Fruit fly (Drosophila melanogaster): ENCODE measurements around the gene CG6770.

The CG6770 gene

dm6 chr2L:12010877-12011666, 34.8 kb downstream of the CG6770 start (continued):
- TF ChIP-seq HmgD (GFP tag; optimal IDR thresholded peaks at IDR 0.05) = no peak
- TF ChIP-seq CG8388 (GFP tag; optimal IDR thresholded peaks at IDR 0.05) = peak; percentile 80
- peak; percentile 86 for TF ChIP-seq Hsf (GFP tag; optimal IDR thresholded peaks at IDR 0.05)
- TF ChIP-seq Atf-2 (GFP tag; optimal IDR thresholded peaks at IDR 0.05) = peak; percentile 47
- peak; percentile 80 for TF ChIP-seq ewg (GFP tag; optimal IDR thresholded peaks at IDR 0.05)
- TF ChIP-seq CG11560 (tag; IDR thresholded peaks at IDR 0.05) = no peak
- peak; percentile 76 for TF ChIP-seq CG12071 (GFP tag; optimal IDR thresholded peaks at IDR 0.05)
- peak; percentile 80 for TF ChIP-seq CG10431 (GFP tag; optimal IDR thresholded peaks at IDR 0.05)
- TF ChIP-seq CG13775 (GFP tag; optimal IDR thresholded peaks at IDR 0.05) = peak; percentile 87
- no peak for TF ChIP-seq Dll (GFP tag; IDR thresholded peaks at IDR 0.05; ENCODE audit: partially characterized antibody)
- no peak for TF ChIP-seq Awh (GFP tag; IDR thresholded peaks at IDR 0.05)
- peak; percentile 36 for TF ChIP-seq CG15073 (GFP tag; optimal IDR thresholded peaks at IDR 0.05)
- peak; percentile 67 for TF ChIP-seq CG2202 (tag; optimal IDR thresholded peaks at IDR 0.05)
- TF ChIP-seq CG16863 (GFP tag; optimal IDR thresholded peaks at IDR 0.05) = peak; percentile 74
- TF ChIP-seq psq (GFP tag; optimal IDR thresholded peaks at IDR 0.05) = no peak
- TF ChIP-seq HLH3B (GFP tag; IDR thresholded peaks at IDR 0.05) = no peak
- TF ChIP-seq CG8944 (GFP tag; optimal IDR thresholded peaks at IDR 0.05) = peak; percentile 59
- TF ChIP-seq bigmax (GFP tag; optimal IDR thresholded peaks at IDR 0.05) = no peak
- peak; percentile 84 for TF ChIP-seq Max (GFP tag; optimal IDR thresholded peaks at IDR 0.05)
- TF ChIP-seq Eip74EF (GFP tag; optimal IDR thresholded peaks at IDR 0.05) = peak in 1 of 2 experiments; percentile 26
- no peak for TF ChIP-seq B-H1 (GFP tag; IDR thresholded peaks at IDR 0.05)
- no peak for TF ChIP-seq ranshi (GFP tag; IDR thresholded peaks at IDR 0.05)
- TF ChIP-seq CG17385 (GFP tag; optimal IDR thresholded peaks at IDR 0.05) = peak; percentile 87
- TF ChIP-seq CG13287 (GFP tag; IDR thresholded peaks at IDR 0.05; ENCODE audit: partially characterized antibody) = no peak
- peak; percentile 84 for TF ChIP-seq twi (tag; optimal IDR thresholded peaks at IDR 0.05)
- TF ChIP-seq exex (tag; optimal IDR thresholded peaks at IDR 0.05) = peak; percentile 96
- peak; percentile 58 for TF ChIP-seq CG17802 (tag; optimal IDR thresholded peaks at IDR 0.05)
- no peak for TF ChIP-seq dati (GFP tag; IDR thresholded peaks at IDR 0.05)
- TF ChIP-seq CG8765 (GFP tag; IDR thresholded peaks at IDR 0.05) = no peak
- TF ChIP-seq CG32772 (GFP tag; IDR thresholded peaks at IDR 0.05) = no peak
- no peak for TF ChIP-seq pan (optimal IDR thresholded peaks at IDR 0.05)
- TF ChIP-seq pan (GFP tag; optimal IDR thresholded peaks at IDR 0.05 in 1 of 2, IDR thresholded peaks at IDR 0.05 in 1 of 2) = no peak
- no peak for TF ChIP-seq knrl (GFP tag; IDR thresholded peaks at IDR 0.05; ENCODE audit: partially characterized antibody)
- peak; percentile 68 for TF ChIP-seq NC2α (GFP tag; optimal IDR thresholded peaks at IDR 0.05)
- TF ChIP-seq CG10462 (GFP tag; optimal IDR thresholded peaks at IDR 0.05) = peak; percentile 38
- peak; percentile 47 for TF ChIP-seq jumu (GFP tag; optimal IDR thresholded peaks at IDR 0.05)
- TF ChIP-seq CG14050 (GFP tag; IDR thresholded peaks at IDR 0.05) = no peak
- TF ChIP-seq CG10147 (GFP tag; optimal IDR thresholded peaks at IDR 0.05) = peak; percentile 94
- TF ChIP-seq CG17612 (GFP tag; IDR thresholded peaks at IDR 0.05) = no peak
- TF ChIP-seq aop (GFP tag; IDR thresholded peaks at IDR 0.05) = no peak
- TF ChIP-seq Dek (tag; optimal IDR thresholded peaks at IDR 0.05) = peak; percentile 93
- TF ChIP-seq CG11093 (GFP tag; IDR thresholded peaks at IDR 0.05) = peak; percentile 90
- TF ChIP-seq CG11085 (GFP tag; IDR thresholded peaks at IDR 0.05) = no peak
- TF ChIP-seq CG10959 (GFP tag; IDR thresholded peaks at IDR 0.05) = no peak
- TF ChIP-seq lbe (GFP tag; optimal IDR thresholded peaks at IDR 0.05) = peak; percentile 63
